Fruit fly (Drosophila melanogaster): Measurements from ENCODE around the gene Atg16.

DNA sequence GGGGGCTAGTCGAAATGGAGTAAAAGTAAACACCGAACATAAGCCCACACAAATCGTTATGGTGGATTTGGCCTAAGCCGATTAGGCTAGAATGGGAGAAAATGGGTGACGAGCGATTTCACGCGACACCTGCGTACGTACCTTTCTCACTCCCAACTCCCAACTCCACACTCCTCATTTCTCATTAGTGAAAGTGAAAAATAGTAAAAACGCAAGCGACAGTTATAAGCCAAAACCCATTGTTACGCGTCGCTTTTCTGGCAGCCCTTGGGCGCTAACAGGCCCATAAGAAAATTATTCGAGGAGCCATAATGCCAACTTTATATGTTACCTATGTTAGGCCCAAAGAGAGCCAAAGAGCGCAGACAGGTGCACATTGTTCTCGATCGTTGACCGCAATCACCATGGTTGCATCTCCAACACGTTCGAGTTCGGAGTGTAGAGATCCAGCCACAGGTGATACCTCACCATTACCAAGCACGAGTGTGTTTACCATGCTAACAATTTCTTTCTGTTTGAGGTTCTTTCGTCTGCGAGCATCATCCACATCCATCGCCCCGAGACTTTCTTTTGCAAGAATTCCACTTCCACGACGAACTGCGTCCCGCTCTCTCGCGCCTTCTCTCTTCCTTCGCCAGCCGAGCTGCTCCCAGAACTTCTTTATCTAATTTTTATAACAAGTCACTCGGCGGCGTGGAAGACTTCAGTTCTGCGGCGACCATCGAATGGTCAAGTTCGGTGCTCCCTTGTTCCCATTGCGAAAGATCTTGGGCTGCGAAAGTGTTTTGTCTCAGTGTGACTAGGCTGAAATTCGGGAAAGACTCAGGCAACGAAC is 16.2 kb downstream of the Atg16 start, which contains the start of gene neo:
- TF ChIP-seq CG17568 (GFP tag; optimal IDR thresholded peaks at IDR 0.05) (no peak), PHDP (tag; optimal IDR thresholded peaks at IDR 0.05) (no peak), BtbVII (GFP tag; optimal IDR thresholded peaks at IDR 0.05) (no peak)

All from whole organism, embryonic.